Worm (Caenorhabditis elegans): ENCODE data around the gene R07E5.7.

R07E5.7 gene

DNA sequence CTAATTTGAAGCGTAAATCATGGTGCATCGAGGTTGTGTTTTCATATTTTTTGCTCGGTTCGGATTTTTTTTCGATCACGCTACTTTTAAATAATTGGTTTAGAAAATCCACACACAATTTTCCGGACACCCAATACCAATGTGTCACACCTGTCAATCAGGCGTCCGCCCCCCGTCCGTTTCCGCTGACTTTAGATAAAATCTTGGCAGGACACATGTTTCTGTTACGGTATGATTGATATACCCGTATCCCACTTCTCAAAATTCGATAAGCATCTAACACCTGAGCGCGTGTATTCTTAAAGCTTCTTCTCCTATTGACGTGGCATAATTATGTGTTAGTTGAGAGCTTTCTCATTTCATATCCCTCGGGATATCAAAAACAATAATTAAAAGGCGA is 29.1 kb upstream of the R07E5.7 start:
- TF ChIP-seq nhr-25 (tag; optimal IDR thresholded peaks at IDR 0.05; ENCODE audit: borderline replicate concordance, insufficient read depth) (no peak), daf-8 (GFP tag; IDR thresholded peaks at IDR 0.05) (no peak), attf-4 (tag; optimal IDR thresholded peaks at IDR 0.05) (no peak), ceh-62 (tag; optimal IDR thresholded peaks at IDR 0.05) (no peak), unc-62 (GFP tag; optimal IDR thresholded peaks at IDR 0.05 in 1 of 2) (peak in 1 of 2 experiments; percentile 89), unc-62 (tag; optimal IDR thresholded peaks at IDR 0.05) (no peak), unc-130 (GFP tag; optimal IDR thresholded peaks at IDR 0.05) (no peak), duxl-1 (tag; optimal IDR thresholded peaks at IDR 0.05; ENCODE audit: poor library complexity) (no peak), Y105C5A.15 (GFP tag; IDR thresholded peaks at IDR 0.05) (no peak), F49E8.2 (tag; optimal IDR thresholded peaks at IDR 0.05; ENCODE audit: borderline replicate concordance) (no peak), aha-1 (tag) (peak; percentile 9), spr-1 (tag; optimal IDR thresholded peaks at IDR 0.05) (no peak), ces-1 (GFP tag; optimal IDR thresholded peaks at IDR 0.05) (no peak)

- TF ChIP-seq aha-1 (tag) (peak; percentile 9), dmd-6 (GFP tag; IDR thresholded peaks at IDR 0.05) (no peak)
Measured at ce11 chrIII:4444492-4444891, 25.5 kb upstream of the R07E5.7 start.

DNA sequence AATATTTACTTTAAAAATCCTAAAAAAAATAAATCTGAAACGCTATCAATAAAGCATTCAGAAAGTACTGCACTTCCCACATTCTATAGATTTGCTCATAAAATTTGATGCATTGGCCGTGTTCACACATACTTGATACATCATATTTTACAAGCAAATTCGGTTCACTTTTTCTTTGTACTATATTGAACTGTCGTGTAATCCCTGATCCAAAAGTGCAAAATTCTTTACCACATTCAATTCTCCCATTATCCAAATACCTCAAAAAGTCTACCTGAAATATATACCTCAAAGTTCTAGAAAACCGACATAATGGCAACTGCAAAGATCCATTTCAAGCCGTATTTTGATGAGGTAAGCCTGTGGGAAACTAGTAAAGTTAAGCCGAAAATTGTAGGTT is 22.8 kb upstream of the R07E5.7 start, which contains the start of gene nex-3:
TSS of gene nex-3 (plus strand) at position 301 of the 400 bp plus-strand sequence.
- TF ChIP-seq dmd-6 (GFP tag; IDR thresholded peaks at IDR 0.05) (no peak), ceh-82 (tag; optimal IDR thresholded peaks at IDR 0.05) (no peak), lin-39 (tag; optimal IDR thresholded peaks at IDR 0.05) (no peak), T20F7.1 (GFP tag; optimal IDR thresholded peaks at IDR 0.05) (no peak), hif-1 (tag; optimal IDR thresholded peaks at IDR 0.05) (no peak), lin-15B (tag; optimal IDR thresholded peaks at IDR 0.05) (no peak), Y105C5A.15 (GFP tag; IDR thresholded peaks at IDR 0.05) (no peak), R02D3.7 (tag; optimal IDR thresholded peaks at IDR 0.05) (no peak), jun-1 (tag; optimal IDR thresholded peaks at IDR 0.05) (no peak), F44E2.7 (GFP tag; IDR thresholded peaks at IDR 0.05) (no peak), ztf-11 (tag; optimal IDR thresholded peaks at IDR 0.05) (no peak), fkh-10 (GFP tag; optimal IDR thresholded peaks at IDR 0.05) (no peak), zip-11 (GFP tag; IDR thresholded peaks at IDR 0.05) (no peak), lsy-2 (tag; optimal IDR thresholded peaks at IDR 0.05) (no peak), nhr-41 (GFP tag; IDR thresholded peaks at IDR 0.05) (no peak), lin-1 (GFP tag; IDR thresholded peaks at IDR 0.05) (no peak)

- no peak for TF ChIP-seq nhr-41 (GFP tag; IDR thresholded peaks at IDR 0.05)
- TF ChIP-seq rbr-2 (tag; optimal IDR thresholded peaks at IDR 0.05): no peak
- TF ChIP-seq ama-1 (optimal IDR thresholded peaks at IDR 0.05): no peak
- no peak for TF ChIP-seq set-16 (GFP tag; IDR thresholded peaks at IDR 0.05)
- no peak for TF ChIP-seq nhr-28 (tag; optimal IDR thresholded peaks at IDR 0.05)
- TF ChIP-seq mxl-2 (GFP tag; conservative IDR thresholded peaks at IDR 0.05): no peak
- no peak for TF ChIP-seq nhr-111 (GFP tag; optimal IDR thresholded peaks at IDR 0.05)
- TF ChIP-seq ztf-11 (tag; optimal IDR thresholded peaks at IDR 0.05): no peak
- TF ChIP-seq unc-130 (GFP tag; optimal IDR thresholded peaks at IDR 0.05): no peak
- no peak for TF ChIP-seq tag-97 (GFP tag; IDR thresholded peaks at IDR 0.05)
- no peak for TF ChIP-seq lin-1 (GFP tag; IDR thresholded peaks at IDR 0.05)
- TF ChIP-seq tra-1 (GFP tag; IDR thresholded peaks at IDR 0.05): no peak
Measured at ce11 chrIII:4439493-4439983, 20.6 kb upstream of the R07E5.7 start, which contains the start of gene C28A5.2. Gene C28A5.2, minus strand, starts transcription at chrIII:4439543.
